Fruit fly (Drosophila melanogaster) whole organism, pupa: ENCODE data around the gene fz2.

ENCODE experiments used
- CG17806 ChIP-seq: fragments of 200-800 bp; sonication (Bioruptor generic); optimal IDR thresholded peaks from 2 replicates; lab custom pipeline; 2018; ENCODE audit warnings: missing biosample characterization, mild to moderate bottlenecking, missing genetic modification characterization, moderate library complexity
- CG8159 ChIP-seq: fragments of 200-800 bp; sonication (Bioruptor generic); optimal IDR thresholded peaks from 3 replicates; lab custom pipeline; 2018; ENCODE audit warnings: missing biosample characterization, mild to moderate bottlenecking, missing genetic modification characterization, moderate library complexity
- CG9948 ChIP-seq: fragments of 200-800 bp; sonication (Bioruptor generic); optimal IDR thresholded peaks from 2 replicates; lab custom pipeline; 2018; ENCODE audit warnings: missing biosample characterization, mild to moderate bottlenecking, missing genetic modification characterization, moderate library complexity
- EcR ChIP-seq: fragments of 200-800 bp; sonication (Bioruptor generic); optimal IDR thresholded peaks from 3 replicates; lab custom pipeline; 2019; ENCODE audit warnings: missing biosample characterization, missing genetic modification characterization, mild to moderate bottlenecking, moderate library complexity, missing genetic modification reagents
- Pif1A ChIP-seq: fragments of 200-800 bp; sonication (Bioruptor generic); optimal IDR thresholded peaks from 3 replicates; lab custom pipeline; 2016; ENCODE audit warnings: missing biosample characterization, missing genetic modification characterization
- rn ChIP-seq: fragments of 200-800 bp; sonication (Bioruptor generic); IDR thresholded peaks from 2 replicates; pipeline ENCODE4 v1.3.6; 2022; ENCODE audit warnings: missing biosample characterization, missing genetic modification characterization

DNA sequence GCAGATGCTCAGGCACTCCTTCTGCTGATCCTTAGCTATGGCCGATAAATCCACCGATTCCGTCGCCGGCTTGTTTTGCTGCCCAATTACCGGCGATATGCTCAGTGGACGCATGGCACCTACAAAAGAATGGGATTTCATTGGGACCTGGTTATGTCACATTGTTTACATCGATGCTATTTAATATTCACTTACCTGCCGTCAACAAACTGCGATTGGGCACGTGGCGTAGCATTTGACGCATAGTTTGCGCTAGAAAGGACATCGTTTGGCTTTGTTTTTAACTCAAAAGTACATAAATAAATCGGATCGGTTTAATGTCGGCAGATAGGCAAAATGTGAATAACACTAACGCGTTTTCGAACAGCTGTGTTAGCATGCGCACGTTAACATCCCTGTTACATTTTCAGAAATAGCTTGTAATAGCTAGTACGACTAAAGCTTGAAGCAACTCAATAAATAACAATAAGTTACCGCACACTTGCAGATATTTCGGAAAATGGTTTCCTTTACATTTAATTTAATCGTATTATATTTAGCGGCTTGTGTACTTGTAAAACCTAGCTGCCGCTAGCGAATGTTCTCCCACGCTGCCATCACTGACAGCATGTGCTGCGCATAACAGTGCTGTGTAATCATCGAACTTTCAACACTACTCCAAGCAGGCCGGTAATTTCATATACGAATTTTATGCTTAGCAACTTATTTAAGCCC, 19.7 kb upstream of the fz2 start, which contains the start of the genes mRpL21 and rept:
- no peak for TF ChIP-seq EcR
- TF ChIP-seq CG9948: no peak
- TF ChIP-seq Pif1A (GFP tag; lab: Kevin White, UChicago): no peak
- no peak for TF ChIP-seq rn (GFP tag; lab: Robert Waterston, UW)
- peak; percentile 13 for TF ChIP-seq CG17806 (tag; lab: Kevin White, UChicago)
- no peak for TF ChIP-seq CG8159
